Worm (Caenorhabditis elegans): ENCODE results near the gene Y65A5A.24.
A peak's percentile ranks its signal among the peaks of the same experiment; 100 is the strongest.
"Not testable (repeated sequence)": the region's sequence is repeated elsewhere in the genome, so short reads cannot be mapped to it uniquely, and the experiment has no call there.

Gene Y65A5A.24

ce11 chrIV:16397845-16398607 lies 4.3 kb downstream of the Y65A5A.24 start:
- TF ChIP-seq him-1 (tag; optimal IDR thresholded peaks at IDR 0.05): no peak
- peak; percentile 20 for TF ChIP-seq W03F9.2 (tag; optimal IDR thresholded peaks at IDR 0.05)
- TF ChIP-seq dao-5 (tag; optimal IDR thresholded peaks at IDR 0.05): no peak

- TF ChIP-seq W03F9.2 (tag; optimal IDR thresholded peaks at IDR 0.05): peak; percentile 55
- peak; percentile 61 for TF ChIP-seq him-1 (tag; optimal IDR thresholded peaks at IDR 0.05)
- TF ChIP-seq dao-5 (tag; optimal IDR thresholded peaks at IDR 0.05): peak; percentile 29
Measured at ce11 chrIV:16399017-16399416, 5.2 kb downstream of the Y65A5A.24 start.

- TF ChIP-seq him-1 (tag; optimal IDR thresholded peaks at IDR 0.05) (no peak), W03F9.2 (tag; optimal IDR thresholded peaks at IDR 0.05) (peak; percentile 6), dao-5 (tag; optimal IDR thresholded peaks at IDR 0.05) (peak; percentile 5)
Measured at ce11 chrIV:16399776-16400368, 6.1 kb downstream of the Y65A5A.24 start, which contains the start of gene Y65A5A.1. TSS of gene Y65A5A.1 (minus strand) at chrIV:16399826.

ce11 chrIV:16400412-16401381 lies 6.9 kb downstream of the Y65A5A.24 start:
- TF ChIP-seq him-1 (tag; optimal IDR thresholded peaks at IDR 0.05): no peak
- TF ChIP-seq W03F9.2 (tag; optimal IDR thresholded peaks at IDR 0.05): no peak
- TF ChIP-seq dao-5 (tag; optimal IDR thresholded peaks at IDR 0.05): peak; percentile 45

- no peak for TF ChIP-seq W03F9.2 (tag; optimal IDR thresholded peaks at IDR 0.05)
- TF ChIP-seq dao-5 (tag; optimal IDR thresholded peaks at IDR 0.05): no peak
- TF ChIP-seq him-1 (tag; optimal IDR thresholded peaks at IDR 0.05): no peak
Measured at ce11 chrIV:16401428-16401827, 7.7 kb downstream of the Y65A5A.24 start.

ce11 chrIV:16403283-16403682 lies 9.5 kb downstream of the Y65A5A.24 start:
- TF ChIP-seq him-1 (tag; optimal IDR thresholded peaks at IDR 0.05): no peak
- TF ChIP-seq dao-5 (tag; optimal IDR thresholded peaks at IDR 0.05): no peak
- TF ChIP-seq W03F9.2 (tag; optimal IDR thresholded peaks at IDR 0.05): no peak

- no peak for TF ChIP-seq W03F9.2 (tag; optimal IDR thresholded peaks at IDR 0.05)
- TF ChIP-seq dao-5 (tag; optimal IDR thresholded peaks at IDR 0.05): no peak
- no peak for TF ChIP-seq him-1 (tag; optimal IDR thresholded peaks at IDR 0.05)
Measured at ce11 chrIV:16407800-16408199, 14.0 kb downstream of the Y65A5A.24 start.

- TF ChIP-seq him-1 (tag; optimal IDR thresholded peaks at IDR 0.05) (no peak), W03F9.2 (tag; optimal IDR thresholded peaks at IDR 0.05) (no peak), dao-5 (tag; optimal IDR thresholded peaks at IDR 0.05) (no peak)
Measured at ce11 chrIV:16410078-16410636, 16.4 kb downstream of the Y65A5A.24 start.

- TF ChIP-seq dao-5 (tag; optimal IDR thresholded peaks at IDR 0.05) (no peak), him-1 (tag; optimal IDR thresholded peaks at IDR 0.05) (no peak), W03F9.2 (tag; optimal IDR thresholded peaks at IDR 0.05) (no peak)
Measured at ce11 chrIV:16411713-16412112, 17.9 kb downstream of the Y65A5A.24 start, which contains the start of gene Y65A5A.2. TSS of gene Y65A5A.2 (plus strand) at chrIV:16412020.

ce11 chrIV:16415100-16415973 lies 21.6 kb downstream of the Y65A5A.24 start:
- TF ChIP-seq him-1 (tag; optimal IDR thresholded peaks at IDR 0.05) (peak; percentile 56), W03F9.2 (tag; optimal IDR thresholded peaks at IDR 0.05) (peak; percentile 62), dao-5 (tag; optimal IDR thresholded peaks at IDR 0.05) (no peak)

ce11 chrIV:16421903-16422557 lies 28.3 kb downstream of the Y65A5A.24 start:
- TF ChIP-seq W03F9.2 (tag; optimal IDR thresholded peaks at IDR 0.05) (no peak), him-1 (tag; optimal IDR thresholded peaks at IDR 0.05) (no peak), dao-5 (tag; optimal IDR thresholded peaks at IDR 0.05) (no peak)

ce11 chrIV:16424337-16424736 lies 30.6 kb downstream of the Y65A5A.24 start, which contains the start of gene Y10G11A.1:
TSS of gene Y10G11A.1 (plus strand) at chrIV:16424637.
- not testable (repeated sequence) for TF ChIP-seq dao-5, him-1, W03F9.2 (tag; optimal IDR thresholded peaks at IDR 0.05)
